Fruit fly (Drosophila melanogaster) whole organism, embryonic: Measurements from ENCODE around the gene Vps26.

Experiments used
- Adf1 ChIP-seq: fragments of 200-800 bp; sonication (Bioruptor generic); IDR thresholded peaks from 2 replicates; pipeline ENCODE4 v1.3.6; 2022; ENCODE audit warnings: missing biosample characterization, missing genetic modification characterization
- Atf-2 ChIP-seq: fragments of 200-800 bp; sonication (Bioruptor generic); optimal IDR thresholded peaks from 2 replicates; lab custom pipeline; 2016; ENCODE audit warnings: missing biosample characterization, missing genetic modification characterization
- B-H2 ChIP-seq: fragments of 200-800 bp; sonication (Bioruptor generic); optimal IDR thresholded peaks from 2 replicates; lab custom pipeline; 2018; ENCODE audit warnings: missing biosample characterization, mild to moderate bottlenecking, missing genetic modification characterization
- BEAF-32 ChIP-seq: fragments of 200-800 bp; sonication (Bioruptor generic); optimal IDR thresholded peaks from 3 replicates; lab custom pipeline; 2017; ENCODE audit warnings: missing biosample characterization, missing genetic modification characterization, mild to moderate bottlenecking, moderate library complexity, missing genetic modification reagents
- Bdp1 ChIP-seq: fragments of 200-800 bp; sonication (Bioruptor generic); optimal IDR thresholded peaks from 3 replicates; lab custom pipeline; 2016; ENCODE audit warnings: missing biosample characterization, missing genetic modification characterization
- C15 ChIP-seq: fragments of 200-800 bp; sonication (Bioruptor generic); IDR thresholded peaks from 3 replicates; pipeline ENCODE4 v1.3.6; 2022; ENCODE audit warnings: missing biosample characterization, missing genetic modification characterization
- CG10274 ChIP-seq: fragments of 200-800 bp; sonication (Bioruptor generic); optimal IDR thresholded peaks from 3 replicates; lab custom pipeline; 2017; ENCODE audit warnings: missing biosample characterization, mild to moderate bottlenecking, missing genetic modification characterization
- CG10565 ChIP-seq: fragments of 200-800 bp; sonication (Bioruptor generic); optimal IDR thresholded peaks from 3 replicates; lab custom pipeline; 2016; ENCODE audit warnings: missing biosample characterization, mild to moderate bottlenecking, missing genetic modification characterization
- CG1233 ChIP-seq: fragments of 200-800 bp; sonication (Bioruptor generic); optimal IDR thresholded peaks from 4 replicates; lab custom pipeline; 2018; ENCODE audit warnings: missing biosample characterization, mild to moderate bottlenecking, missing genetic modification characterization
- CG13296 ChIP-seq: fragments of 200-800 bp; sonication (Bioruptor generic); optimal IDR thresholded peaks from 3 replicates; lab custom pipeline; 2018; ENCODE audit warnings: missing biosample characterization, mild to moderate bottlenecking, missing genetic modification characterization
- CG13624 ChIP-seq: fragments of 200-800 bp; sonication (Bioruptor generic); optimal IDR thresholded peaks from 2 replicates; lab custom pipeline; 2016; ENCODE audit warnings: missing biosample characterization, missing genetic modification characterization
- CG14965 ChIP-seq: fragments of 200-800 bp; sonication (Bioruptor generic); optimal IDR thresholded peaks from 2 replicates; lab custom pipeline; 2016; ENCODE audit warnings: missing biosample characterization, missing genetic modification characterization, borderline replicate concordance
- CG15696 ChIP-seq: fragments of 200-800 bp; sonication (Bioruptor generic); optimal IDR thresholded peaks from 2 replicates; lab custom pipeline; 2019; ENCODE audit warnings: missing biosample characterization, mild to moderate bottlenecking, missing genetic modification characterization, moderate library complexity
- CG1647 ChIP-seq: fragments of 200-800 bp; sonication (Bioruptor generic); optimal IDR thresholded peaks from 3 replicates; lab custom pipeline; 2016; ENCODE audit warnings: missing biosample characterization, missing genetic modification characterization
- CG16813 ChIP-seq: fragments of 200-800 bp; sonication (Bioruptor generic); IDR thresholded peaks from 3 replicates; pipeline ENCODE4 v1.3.6; 2022; ENCODE audit warnings: missing biosample characterization, missing genetic modification characterization; ENCODE audit not compliant: partially characterized antibody
- CG32767 ChIP-seq: fragments of 200-800 bp; sonication (Bioruptor generic); IDR thresholded peaks from 2 replicates; pipeline ENCODE4 v1.3.6; 2022; ENCODE audit warnings: missing biosample characterization, missing genetic modification characterization
- CG3847 ChIP-seq: fragments of 200-800 bp; sonication (Bioruptor generic); IDR thresholded peaks from 2 replicates; pipeline ENCODE4 v1.3.6; 2022; ENCODE audit warnings: missing biosample characterization, missing genetic modification characterization
- CG6683 ChIP-seq: fragments of 200-800 bp; sonication (Bioruptor generic); optimal IDR thresholded peaks from 2 replicates; lab custom pipeline; 2017; ENCODE audit warnings: missing biosample characterization, mild to moderate bottlenecking, missing genetic modification characterization, missing genetic modification reagents
- CG6765 ChIP-seq: fragments of 200-800 bp; sonication (Bioruptor generic); optimal IDR thresholded peaks from 3 replicates; lab custom pipeline; 2017; ENCODE audit warnings: missing biosample characterization, mild to moderate bottlenecking, missing genetic modification characterization
- CG6854 ChIP-seq: fragments of 200-800 bp; sonication (Bioruptor generic); optimal IDR thresholded peaks from 3 replicates; lab custom pipeline; 2017; ENCODE audit warnings: missing biosample characterization, mild to moderate bottlenecking, missing genetic modification characterization
- CG7745 ChIP-seq: fragments of 200-800 bp; sonication (Bioruptor generic); optimal IDR thresholded peaks from 2 replicates; lab custom pipeline; 2018; ENCODE audit warnings: missing biosample characterization, mild to moderate bottlenecking, missing genetic modification characterization, moderate library complexity
- CG8290 ChIP-seq, 3 experiments: fragments of 200-800 bp; sonication (Bioruptor generic); optimal IDR thresholded peaks; 2 replicates each; lab custom pipeline; 2016 to 2019; ENCODE audit warnings: missing biosample characterization in 3 of 3, missing genetic modification characterization in 3 of 3, mild to moderate bottlenecking in 2 of 3, moderate library complexity in 1 of 3
- CG8359 ChIP-seq: fragments of 200-800 bp; sonication (Bioruptor generic); optimal IDR thresholded peaks from 2 replicates; lab custom pipeline; 2017; ENCODE audit warnings: missing biosample characterization, mild to moderate bottlenecking, missing genetic modification characterization, borderline replicate concordance
- CG8478 ChIP-seq: fragments of >200 bp; optimal IDR thresholded peaks from 2 replicates; lab custom pipeline; 2018
- CG8944 ChIP-seq: fragments of 200-800 bp; sonication (Bioruptor generic); optimal IDR thresholded peaks from 3 replicates; lab custom pipeline; 2016; ENCODE audit warnings: missing biosample characterization, missing genetic modification characterization
- CG9817 ChIP-seq: fragments of 200-800 bp; sonication (Bioruptor generic); optimal IDR thresholded peaks from 2 replicates; lab custom pipeline; 2018; ENCODE audit warnings: missing biosample characterization, mild to moderate bottlenecking, missing genetic modification characterization, moderate library complexity
- CHES-1-like ChIP-seq: fragments of 200-800 bp; sonication (Bioruptor generic); optimal IDR thresholded peaks from 2 replicates; lab custom pipeline; 2016; ENCODE audit warnings: missing biosample characterization, missing genetic modification characterization
- Deaf1 ChIP-seq: fragments of 200-800 bp; optimal IDR thresholded peaks from 3 replicates; lab custom pipeline; 2019; ENCODE audit warnings: missing biosample characterization, mild to moderate bottlenecking, missing genetic modification characterization, moderate library complexity
- Eip74EF ChIP-seq, 2 experiments: fragments of 200-800 bp in 1 of 2; fragments of >200 bp in 1 of 2; sonication (Bioruptor generic) in 1 of 2; optimal IDR thresholded peaks; 2 replicates each; lab custom pipeline; 2017 to 2019; ENCODE audit warnings: missing biosample characterization in 2 of 2, missing genetic modification characterization in 2 of 2, mild to moderate bottlenecking in 1 of 2, moderate library complexity in 1 of 2
- HLHmδ ChIP-seq: fragments of 200-800 bp; sonication (Bioruptor generic); optimal IDR thresholded peaks from 2 replicates; lab custom pipeline; 2018; ENCODE audit warnings: missing biosample characterization, mild to moderate bottlenecking, missing genetic modification characterization, moderate library complexity
- Lhr ChIP-seq: fragments of 200-800 bp; sonication (Bioruptor generic); optimal IDR thresholded peaks from 3 replicates; lab custom pipeline; 2017; ENCODE audit warnings: mild to moderate bottlenecking, missing biosample characterization, missing genetic modification reagents, missing genetic modification characterization
- Nf-YC ChIP-seq: fragments of 200-800 bp; optimal IDR thresholded peaks from 3 replicates; lab custom pipeline; 2019; ENCODE audit warnings: missing biosample characterization, mild to moderate bottlenecking, missing genetic modification characterization, moderate library complexity
- Optix ChIP-seq: fragments of 200-800 bp; sonication (Bioruptor generic); IDR thresholded peaks from 3 replicates; pipeline ENCODE4 v1.3.6; 2022; ENCODE audit warnings: missing biosample characterization, missing genetic modification characterization
- Pdp1 ChIP-seq, 2 experiments: fragments of 200-800 bp; sonication (Bioruptor generic); optimal IDR thresholded peaks; 3 replicates each; lab custom pipeline; 2016; ENCODE audit warnings: missing biosample characterization in 2 of 2, missing genetic modification characterization in 2 of 2, mild to moderate bottlenecking in 1 of 2, moderate library complexity in 1 of 2
- TFAM ChIP-seq: fragments of 200-800 bp; sonication (Bioruptor generic); optimal IDR thresholded peaks from 2 replicates; lab custom pipeline; 2017; ENCODE audit warnings: missing biosample characterization, missing genetic modification characterization, inconsistent platforms
- ac ChIP-seq: fragments of 200-800 bp; sonication (Bioruptor generic); optimal IDR thresholded peaks from 3 replicates; lab custom pipeline; 2017; ENCODE audit warnings: missing biosample characterization, mild to moderate bottlenecking, missing genetic modification characterization
- bcd ChIP-seq: fragments of 200-800 bp; sonication (Bioruptor generic); optimal IDR thresholded peaks from 2 replicates; lab custom pipeline; 2017; ENCODE audit warnings: missing biosample characterization, mild to moderate bottlenecking, missing genetic modification characterization
- croc ChIP-seq: fragments of 200-800 bp; sonication (Bioruptor generic); conservative IDR thresholded peaks from 3 replicates; pipeline ENCODE4 v1.3.6; 2022; ENCODE audit warnings: missing biosample characterization, missing genetic modification characterization
- dati ChIP-seq: fragments of 200-800 bp; sonication (Bioruptor generic); IDR thresholded peaks from 2 replicates; pipeline ENCODE4 v1.3.6; 2022; ENCODE audit warnings: missing biosample characterization, missing genetic modification characterization
- dimm ChIP-seq: fragments of 200-800 bp; sonication (Bioruptor generic); IDR thresholded peaks from 2 replicates; pipeline ENCODE4 v1.3.6; 2022; ENCODE audit warnings: missing biosample characterization, missing genetic modification characterization
- grau ChIP-seq: fragments of 200-800 bp; optimal IDR thresholded peaks from 3 replicates; lab custom pipeline; 2019; ENCODE audit warnings: missing biosample characterization, mild to moderate bottlenecking, missing genetic modification characterization, moderate library complexity
- hb ChIP-seq: fragments of 200-800 bp; sonication (Bioruptor generic); IDR thresholded peaks from 3 replicates; pipeline ENCODE4 v1.3.6; 2022; ENCODE audit warnings: missing biosample characterization, missing genetic modification characterization; ENCODE audit not compliant: partially characterized antibody
- luna ChIP-seq: fragments of 200-800 bp; sonication (Bioruptor generic); optimal IDR thresholded peaks from 2 replicates; lab custom pipeline; 2016; ENCODE audit warnings: missing biosample characterization, missing genetic modification characterization
- mam ChIP-seq: fragments of 200-800 bp; sonication (Bioruptor generic); optimal IDR thresholded peaks from 3 replicates; lab custom pipeline; 2016; ENCODE audit warnings: missing biosample characterization, missing genetic modification characterization
- mld ChIP-seq: fragments of 200-800 bp; sonication (Bioruptor generic); IDR thresholded peaks from 3 replicates; pipeline ENCODE4 v1.3.6; 2022; ENCODE audit warnings: missing biosample characterization, missing genetic modification characterization; ENCODE audit not compliant: partially characterized antibody
- odd ChIP-seq: fragments of 200-800 bp; sonication (Bioruptor generic); optimal IDR thresholded peaks from 2 replicates; lab custom pipeline; 2017; ENCODE audit warnings: missing biosample characterization, mild to moderate bottlenecking, missing genetic modification characterization
- sisA ChIP-seq: fragments of 200-800 bp; sonication (Bioruptor generic); IDR thresholded peaks from 2 replicates; pipeline ENCODE4 v1.3.6; 2022; ENCODE audit warnings: missing biosample characterization, missing genetic modification characterization
- unc-4 ChIP-seq: fragments of 200-800 bp; sonication (Bioruptor generic); IDR thresholded peaks from 2 replicates; pipeline ENCODE4 v1.3.6; 2022; ENCODE audit warnings: missing biosample characterization, missing genetic modification characterization; ENCODE audit not compliant: partially characterized antibody
- zen ChIP-seq: fragments of 200-800 bp; sonication (Bioruptor generic); optimal IDR thresholded peaks from 3 replicates; lab custom pipeline; 2018; ENCODE audit warnings: missing biosample characterization, mild to moderate bottlenecking, missing genetic modification characterization, moderate library complexity

Gene Vps26

dm6 chrX:1907727-1908264 is 34.1 kb downstream of the Vps26 start, which contains the start of gene mip130 (continued):
- TF ChIP-seq CHES-1-like (GFP tag; lab: Kevin White, UChicago) (no peak), CG13296 (GFP tag; lab: Kevin White, UChicago) (no peak), CG6854 (no peak), grau (peak; percentile 57), B-H2 (GFP tag; lab: Kevin White, UChicago) (peak; percentile 0), Adf1 (GFP tag; lab: Robert Waterston, UW) (no peak), CG10274 (GFP tag; lab: Kevin White, UChicago) (peak; percentile 99), zen (tag; lab: Kevin White, UChicago) (no peak), CG1233 (GFP tag; lab: Kevin White, UChicago) (peak; percentile 3), dimm (GFP tag; lab: Robert Waterston, UW) (no peak), CG13624 (GFP tag; lab: Kevin White, UChicago) (peak; percentile 57), ac (GFP tag; lab: Kevin White, UChicago) (no peak), Pdp1 (GFP tag; optimal IDR thresholded peaks at IDR 0.05; lab: Kevin White, UChicago) (peak; percentile 21 to 40), CG32767 (GFP tag; lab: Robert Waterston, UW) (0 out of 2 replicates have a peak, but pooled peaks have one; percentile 36), Atf-2 (no peak), CG3847 (GFP tag; lab: Robert Waterston, UW) (peak; percentile 31; the same call in 1 of the 2 replicates), CG6683 (GFP tag; lab: Kevin White, UChicago) (no peak), Lhr (GFP tag; lab: Kevin White, UChicago) (no peak), CG8359 (no peak), CG15696 (tag; lab: Kevin White, UChicago) (peak; percentile 40), BEAF-32 (GFP tag; lab: Kevin White, UChicago) (peak; percentile 80), Deaf1 (tag; lab: Kevin White, UChicago) (peak; percentile 15), mld (GFP tag; lab: Robert Waterston, UW) (0 out of 3 replicates have a peak, but pooled peaks have one; percentile 46), CG1647 (GFP tag; lab: Kevin White, UChicago) (peak; percentile 5), unc-4 (peak; percentile 74), Optix (GFP tag; lab: Robert Waterston, UW) (peak; percentile 17; the same call in 1 of the 3 replicates), CG8478 (lab: Kevin White, UChicago) (no peak), HLHmδ (GFP tag; lab: Kevin White, UChicago) (no peak), Bdp1 (GFP tag; lab: Kevin White, UChicago) (no peak), bcd (peak; percentile 50), CG7745 (tag; lab: Kevin White, UChicago) (no peak), sisA (GFP tag; lab: Robert Waterston, UW) (peak; percentile 55), CG8944 (GFP tag; lab: Kevin White, UChicago) (no peak), Nf-YC (tag; lab: Kevin White, UChicago) (peak; percentile 47), CG16813 (GFP tag; lab: Robert Waterston, UW) (peak; percentile 77), odd (GFP tag; lab: Kevin White, UChicago) (no peak), CG6765 (no peak), dati (no peak), CG9817 (tag; lab: Kevin White, UChicago) (peak; percentile 45), CG10565 (GFP tag; lab: Kevin White, UChicago) (no peak), luna (GFP tag; lab: Kevin White, UChicago) (no peak), Eip74EF (GFP tag; optimal IDR thresholded peaks at IDR 0.05; lab: Kevin White, UChicago) (no peak), C15 (no peak), CG14965 (GFP tag; lab: Kevin White, UChicago) (no peak), TFAM (GFP tag; lab: Kevin White, UChicago) (no peak), hb (GFP tag; lab: Robert Waterston, UW) (0 out of 3 replicates have a peak, but pooled peaks have one; percentile 50), CG8290 (GFP tag; optimal IDR thresholded peaks at IDR 0.05; lab: Kevin White, UChicago) (no peak), CG8290 (tag; optimal IDR thresholded peaks at IDR 0.05; lab: Kevin White, UChicago) (no peak), croc (GFP tag; lab: Robert Waterston, UW) (no peak), mam (GFP tag; lab: Kevin White, UChicago) (peak; percentile 50)
